Worm (Caenorhabditis elegans) whole organism, early embryonic: Measurements from ENCODE around the gene T10C6.6.

Experiments used
- B0310.2 ChIP-seq: sonication (generic microtip); optimal IDR thresholded peaks from 2 replicates; lab custom pipeline; 2016; ENCODE audit warnings: mild to moderate bottlenecking, missing genetic modification characterization, missing compliant biosample characterization
- F13C5.2 ChIP-seq: sonication (generic microtip); optimal IDR thresholded peaks from 2 replicates; lab custom pipeline; 2017; ENCODE audit warnings: mild to moderate bottlenecking, missing genetic modification characterization, inconsistent platforms, missing compliant biosample characterization
- aly-1 ChIP-seq: sonication (generic microtip); optimal IDR thresholded peaks from 2 replicates; lab custom pipeline; 2016; ENCODE audit warnings: missing genetic modification characterization, missing compliant biosample characterization
- ama-1 ChIP-seq: fragments of 150-350 bp; optimal IDR thresholded peaks from 2 replicates; lab custom pipeline; 2014
- ceh-13 ChIP-seq: fragments of 200-800 bp; sonication (Bioruptor generic); optimal IDR thresholded peaks from 2 replicates; lab custom pipeline; 2018; ENCODE audit warnings: mild to moderate bottlenecking, missing genetic modification characterization, missing compliant biosample characterization
- ceh-36 ChIP-seq: sonication (generic microtip); optimal IDR thresholded peaks from 2 replicates; lab custom pipeline; 2016; ENCODE audit warnings: missing genetic modification characterization, inconsistent platforms, missing compliant biosample characterization
- ets-7 ChIP-seq: sonication (generic microtip); optimal IDR thresholded peaks from 2 replicates; lab custom pipeline; 2016; ENCODE audit warnings: missing genotype, missing genetic modification characterization, missing compliant biosample characterization
- flt-1 ChIP-seq: fragments of 200-800 bp; sonication (Bioruptor generic); IDR thresholded peaks from 2 replicates; pipeline ENCODE4 v1.3.6; 2022; ENCODE audit warnings: missing genetic modification characterization, missing compliant biosample characterization
- hmbx-1 ChIP-seq: sonication (generic microtip); optimal IDR thresholded peaks from 2 replicates; lab custom pipeline; 2016; ENCODE audit warnings: mild to moderate bottlenecking, missing genetic modification characterization, missing compliant biosample characterization
- hmg-4 ChIP-seq: fragments of 200-800 bp; sonication (Bioruptor generic); optimal IDR thresholded peaks from 2 replicates; lab custom pipeline; 2018; ENCODE audit warnings: mild to moderate bottlenecking, missing genetic modification characterization, missing compliant biosample characterization
- hnd-1 ChIP-seq: sonication (generic microtip); optimal IDR thresholded peaks from 2 replicates; lab custom pipeline; 2016; ENCODE audit warnings: missing genetic modification characterization, missing compliant biosample characterization
- pes-1 ChIP-seq: fragments of 200-800 bp; sonication (Bioruptor generic); IDR thresholded peaks from 2 replicates; pipeline ENCODE4 v1.3.6; 2022; ENCODE audit warnings: missing genetic modification reagents, missing genetic modification characterization, missing compliant biosample characterization
- scrt-1 ChIP-seq: fragments of 200-800 bp; sonication (Bioruptor generic); IDR thresholded peaks from 2 replicates; pipeline ENCODE4 v1.3.6; 2022; ENCODE audit warnings: missing genetic modification characterization, missing compliant biosample characterization
- sea-1 ChIP-seq: fragments of 200-800 bp; sonication (Bioruptor generic); conservative IDR thresholded peaks from 2 replicates; pipeline ENCODE4 v1.3.6; 2022; ENCODE audit warnings: missing genetic modification characterization, missing compliant biosample characterization
- tbx-11 ChIP-seq: fragments of 200-800 bp; sonication (Bioruptor generic); IDR thresholded peaks from 2 replicates; pipeline ENCODE4 v1.3.6; 2022; ENCODE audit warnings: missing genetic modification characterization, missing compliant biosample characterization
- tbx-37 ChIP-seq: fragments of 200-800 bp; sonication (Bioruptor generic); conservative IDR thresholded peaks from 2 replicates; pipeline ENCODE4 v1.3.6; 2022; ENCODE audit warnings: missing genetic modification reagents, missing genetic modification characterization, missing compliant biosample characterization
- tra-4 ChIP-seq: sonication (generic microtip); optimal IDR thresholded peaks from 2 replicates; lab custom pipeline; 2017; ENCODE audit warnings: missing genetic modification characterization, missing compliant biosample characterization

The T10C6.6 gene

ce11 chrV:16023559-16023958 is 567 bp upstream of the T10C6.6 start:
- no peak for TF ChIP-seq ceh-36 (tag; lab: Kevin White, UChicago)
- no peak for TF ChIP-seq ets-7 (tag; lab: Kevin White, UChicago)
- TF ChIP-seq hnd-1 (tag; lab: Kevin White, UChicago) = no peak
- TF ChIP-seq flt-1 (GFP tag; lab: Robert Waterston, UW) = no peak
- no peak for TF ChIP-seq tbx-11 (GFP tag; lab: Robert Waterston, UW)
- no peak for TF ChIP-seq hmg-4
- TF ChIP-seq tbx-37 (GFP tag; lab: Robert Waterston, UW) = no peak
- no peak for TF ChIP-seq tra-4
- no peak for TF ChIP-seq scrt-1 (GFP tag; lab: Robert Waterston, UW)
- no peak for TF ChIP-seq sea-1
- TF ChIP-seq B0310.2 (tag; lab: Kevin White, UChicago) = no peak
- no peak for TF ChIP-seq ama-1
- no peak for TF ChIP-seq F13C5.2 (tag; lab: Kevin White, UChicago)
- TF ChIP-seq aly-1 = no peak
- TF ChIP-seq pes-1 (GFP tag; lab: Robert Waterston, UW) = no peak
- TF ChIP-seq ceh-13 (GFP tag; lab: Kevin White, UChicago) = no peak
- no peak for TF ChIP-seq hmbx-1 (tag; lab: Kevin White, UChicago)

ce11 chrV:16024917-16025316 is 791 bp downstream of the T10C6.6 start:
- TF ChIP-seq ceh-13 (GFP tag; lab: Kevin White, UChicago) = no peak
- TF ChIP-seq hmbx-1 (tag; lab: Kevin White, UChicago) = no peak
- TF ChIP-seq scrt-1 (GFP tag; lab: Robert Waterston, UW) = no peak
- TF ChIP-seq ceh-36 (tag; lab: Kevin White, UChicago) = no peak
- no peak for TF ChIP-seq ets-7 (tag; lab: Kevin White, UChicago)
- TF ChIP-seq B0310.2 (tag; lab: Kevin White, UChicago) = no peak
- TF ChIP-seq tbx-37 (GFP tag; lab: Robert Waterston, UW) = no peak
- no peak for TF ChIP-seq pes-1 (GFP tag; lab: Robert Waterston, UW)
- no peak for TF ChIP-seq F13C5.2 (tag; lab: Kevin White, UChicago)
- no peak for TF ChIP-seq ama-1
- TF ChIP-seq hmg-4 = no peak
- no peak for TF ChIP-seq tra-4
- no peak for TF ChIP-seq tbx-11 (GFP tag; lab: Robert Waterston, UW)
- TF ChIP-seq aly-1 = no peak
- TF ChIP-seq sea-1 = no peak
- no peak for TF ChIP-seq hnd-1 (tag; lab: Kevin White, UChicago)

ce11 chrV:16029237-16029636 is 5.1 kb downstream of the T10C6.6 start:
- TF ChIP-seq sea-1 = no peak
- TF ChIP-seq tra-4 = no peak
- no peak for TF ChIP-seq tbx-11 (GFP tag; lab: Robert Waterston, UW)
- TF ChIP-seq aly-1 = no peak
- TF ChIP-seq hmbx-1 (tag; lab: Kevin White, UChicago) = no peak
- no peak for TF ChIP-seq ceh-13 (GFP tag; lab: Kevin White, UChicago)
- no peak for TF ChIP-seq ama-1
- no peak for TF ChIP-seq B0310.2 (tag; lab: Kevin White, UChicago)
- TF ChIP-seq tbx-37 (GFP tag; lab: Robert Waterston, UW) = no peak
- TF ChIP-seq ceh-36 (tag; lab: Kevin White, UChicago) = no peak
- no peak for TF ChIP-seq pes-1 (GFP tag; lab: Robert Waterston, UW)
- no peak for TF ChIP-seq ets-7 (tag; lab: Kevin White, UChicago)
- no peak for TF ChIP-seq flt-1 (GFP tag; lab: Robert Waterston, UW)

ce11 chrV:16031571-16031970 is 7.4 kb downstream of the T10C6.6 start, which contains the start of gene T10C6.7:
TSS of gene T10C6.7 (minus strand) at chrV:16031713.
- TF ChIP-seq sea-1 (no peak), ceh-13 (GFP tag; lab: Kevin White, UChicago) (no peak), ama-1 (no peak), hmg-4 (no peak), hnd-1 (tag; lab: Kevin White, UChicago) (no peak), flt-1 (GFP tag; lab: Robert Waterston, UW) (no peak), B0310.2 (tag; lab: Kevin White, UChicago) (no peak), pes-1 (GFP tag; lab: Robert Waterston, UW) (no peak), tra-4 (no peak), aly-1 (no peak), F13C5.2 (tag; lab: Kevin White, UChicago) (no peak), tbx-11 (GFP tag; lab: Robert Waterston, UW) (no peak), ceh-36 (tag; lab: Kevin White, UChicago) (no peak), scrt-1 (GFP tag; lab: Robert Waterston, UW) (no peak), ets-7 (tag; lab: Kevin White, UChicago) (no peak), hmbx-1 (tag; lab: Kevin White, UChicago) (no peak), tbx-37 (GFP tag; lab: Robert Waterston, UW) (no peak)

ce11 chrV:16032761-16033160 is 8.6 kb downstream of the T10C6.6 start, which contains the start of gene T10C6.16:
TSS of gene T10C6.16 (minus strand) at chrV:16033005.
- TF ChIP-seq hmbx-1 (tag; lab: Kevin White, UChicago) (no peak), scrt-1 (GFP tag; lab: Robert Waterston, UW) (no peak), pes-1 (GFP tag; lab: Robert Waterston, UW) (no peak), tbx-37 (GFP tag; lab: Robert Waterston, UW) (no peak), flt-1 (GFP tag; lab: Robert Waterston, UW) (no peak), sea-1 (no peak), ceh-13 (GFP tag; lab: Kevin White, UChicago) (no peak), tbx-11 (GFP tag; lab: Robert Waterston, UW) (no peak), F13C5.2 (tag; lab: Kevin White, UChicago) (no peak), ets-7 (tag; lab: Kevin White, UChicago) (no peak), ama-1 (no peak), ceh-36 (tag; lab: Kevin White, UChicago) (no peak), tra-4 (no peak), hnd-1 (tag; lab: Kevin White, UChicago) (no peak), B0310.2 (tag; lab: Kevin White, UChicago) (no peak), aly-1 (no peak), hmg-4 (no peak)

ce11 chrV:16033491-16033890 is 9.4 kb downstream of the T10C6.6 start:
- no peak for TF ChIP-seq pes-1 (GFP tag; lab: Robert Waterston, UW)
- no peak for TF ChIP-seq B0310.2 (tag; lab: Kevin White, UChicago)

- TF ChIP-seq hmbx-1 (tag; lab: Kevin White, UChicago) (no peak), F13C5.2 (tag; lab: Kevin White, UChicago) (no peak), tra-4 (no peak), scrt-1 (GFP tag; lab: Robert Waterston, UW) (no peak), tbx-37 (GFP tag; lab: Robert Waterston, UW) (no peak), hnd-1 (tag; lab: Kevin White, UChicago) (no peak), flt-1 (GFP tag; lab: Robert Waterston, UW) (no peak), hmg-4 (no peak), ceh-36 (tag; lab: Kevin White, UChicago) (no peak), tbx-11 (GFP tag; lab: Robert Waterston, UW) (no peak), ama-1 (no peak), ets-7 (tag; lab: Kevin White, UChicago) (no peak), sea-1 (no peak), aly-1 (no peak), ceh-13 (GFP tag; lab: Kevin White, UChicago) (no peak), B0310.2 (tag; lab: Kevin White, UChicago) (no peak)
Measured at ce11 chrV:16036166-16036565, 12.0 kb downstream of the T10C6.6 start, which contains the start of gene T10C6.10. TSS of gene T10C6.10 (plus strand) at chrV:16036413.
